Worm (Caenorhabditis elegans) whole organism, L4 larva: Measurements from ENCODE around the gene unc-42.

Source experiments
- Y5F2A.4 ChIP-seq: fragments of 200-800 bp; sonication (Bioruptor generic); optimal IDR thresholded peaks from 2 replicates; lab custom pipeline; 2018; ENCODE audit warnings: mild to moderate bottlenecking, missing genetic modification characterization, missing compliant biosample characterization
- Y75B8A.6 ChIP-seq: fragments of 200-800 bp; sonication (Bioruptor generic); IDR thresholded peaks from 2 replicates; pipeline ENCODE4 v1.3.6; 2022; ENCODE audit warnings: missing genetic modification reagents, missing genetic modification characterization, missing compliant biosample characterization
- aha-1 ChIP-seq: fragments of 150-350 bp; peaks from one replicate; lab custom pipeline; 2014; ENCODE audit warnings: missing biosample characterization, missing genetic modification characterization
- ama-1 ChIP-seq: fragments of 150-350 bp; optimal IDR thresholded peaks from 2 replicates; lab custom pipeline; 2014; ENCODE audit warnings: inconsistent platforms, mixed read lengths
- arid-1 ChIP-seq: fragments of 200-800 bp; sonication (Bioruptor generic); conservative IDR thresholded peaks from 2 replicates; pipeline ENCODE4 v1.3.6; 2022; ENCODE audit warnings: missing genetic modification reagents, missing genetic modification characterization, missing compliant biosample characterization
- ceh-20 ChIP-seq: fragments of 200-800 bp; sonication (Bioruptor generic); IDR thresholded peaks from 2 replicates; pipeline ENCODE4 v1.3.6; 2022; ENCODE audit warnings: missing genetic modification reagents, missing genetic modification characterization, missing compliant biosample characterization
- ceh-62 ChIP-seq: sonication (generic microtip); optimal IDR thresholded peaks from 2 replicates; lab custom pipeline; 2017; ENCODE audit warnings: missing biosample characterization, missing genetic modification characterization
- ces-1 ChIP-seq: fragments of 150-350 bp; sonication (generic microtip); optimal IDR thresholded peaks from 4 replicates; lab custom pipeline; 2014; ENCODE audit warnings: missing biosample characterization, missing genetic modification reagents, missing genetic modification characterization
- cey-2 ChIP-seq: sonication (generic microtip); optimal IDR thresholded peaks from 3 replicates; lab custom pipeline; 2017; ENCODE audit warnings: missing genetic modification characterization, mild to moderate bottlenecking, missing compliant biosample characterization, antibody characterized with exemption, borderline replicate concordance; ENCODE audit not compliant: insufficient read depth
- daf-16 ChIP-seq, 3 experiments: sonication (generic microtip); optimal IDR thresholded peaks; 2 replicates each; lab custom pipeline; 2016 to 2017; ENCODE audit warnings: missing genetic modification characterization in 3 of 3, missing genetic modification reagents in 3 of 3, mild to moderate bottlenecking in 2 of 3, missing compliant biosample characterization in 2 of 3, missing biosample characterization in 1 of 3, moderate library complexity in 1 of 3
- daf-19 ChIP-seq: fragments of 200-800 bp; sonication (Bioruptor generic); conservative IDR thresholded peaks from 2 replicates; pipeline ENCODE4 v1.3.6; 2022; ENCODE audit warnings: missing genetic modification characterization, missing compliant biosample characterization
- dmd-6 ChIP-seq: fragments of 200-800 bp; sonication (Bioruptor generic); IDR thresholded peaks from 2 replicates; pipeline ENCODE4 v1.3.6; 2022; ENCODE audit warnings: missing genetic modification reagents, missing genetic modification characterization, missing compliant biosample characterization
- dmd-9 ChIP-seq: fragments of 200-800 bp; sonication (Bioruptor generic); IDR thresholded peaks from 2 replicates; pipeline ENCODE4 v1.3.6; 2022; ENCODE audit warnings: missing genetic modification reagents, missing genetic modification characterization, missing compliant biosample characterization
- dve-1 ChIP-seq: sonication (generic microtip); optimal IDR thresholded peaks from 2 replicates; lab custom pipeline; 2017; ENCODE audit warnings: antibody characterized with exemption, mild to moderate bottlenecking, missing genetic modification characterization, missing compliant biosample characterization; ENCODE audit not compliant: insufficient read depth
- hif-1 ChIP-seq, 2 experiments: sonication (generic microtip); optimal IDR thresholded peaks; 2 replicates each; lab custom pipeline; 2016 to 2017; ENCODE audit warnings: missing compliant biosample characterization in 2 of 2, missing genetic modification characterization in 2 of 2, missing genetic modification reagents in 2 of 2, missing genotype in 2 of 2, mild to moderate bottlenecking in 1 of 2
- hlh-11 ChIP-seq: fragments of 200-800 bp; sonication (Bioruptor generic); optimal IDR thresholded peaks from 2 replicates; lab custom pipeline; 2018; ENCODE audit warnings: mild to moderate bottlenecking, missing genetic modification characterization, missing compliant biosample characterization
- hlh-30 ChIP-seq: sonication (generic microtip); optimal IDR thresholded peaks from 2 replicates; lab custom pipeline; 2017; ENCODE audit warnings: antibody characterized with exemption, mild to moderate bottlenecking, missing genetic modification characterization, missing compliant biosample characterization; ENCODE audit not compliant: insufficient read depth
- hmg-1.1 ChIP-seq: fragments of 200-800 bp; sonication (Bioruptor generic); IDR thresholded peaks from 2 replicates; pipeline ENCODE4 v1.3.6; 2022; ENCODE audit warnings: missing genetic modification reagents, missing genetic modification characterization, missing compliant biosample characterization
- lin-15B ChIP-seq: fragments of 150-350 bp; sonication (generic microtip); optimal IDR thresholded peaks from 3 replicates; lab custom pipeline; 2014; ENCODE audit warnings: missing biosample characterization, missing genetic modification characterization
- lin-38 ChIP-seq: fragments of 200-800 bp; sonication (Bioruptor generic); IDR thresholded peaks from 2 replicates; pipeline ENCODE4 v1.3.6; 2022; ENCODE audit warnings: missing genetic modification reagents, missing genetic modification characterization, missing compliant biosample characterization
- lsy-2 ChIP-seq, 2 experiments: fragments of 150-350 bp in 1 of 2; sonication (generic microtip) in 1 of 2; optimal IDR thresholded peaks; 2 replicates each; lab custom pipeline; 2014 to 2017; ENCODE audit warnings: missing biosample characterization in 2 of 2, missing genetic modification characterization in 2 of 2
- madf-5 ChIP-seq, 2 experiments: fragments of 200-800 bp; sonication (Bioruptor generic); IDR thresholded peaks; 2 replicates each; pipeline ENCODE4 v1.3.6; 2022; ENCODE audit warnings: missing compliant biosample characterization in 2 of 2, missing genetic modification characterization in 2 of 2
- mdl-1 ChIP-seq, 2 experiments: fragments of 150-350 bp in 1 of 2; sonication (generic microtip) in 1 of 2; optimal IDR thresholded peaks; 2 replicates each; lab custom pipeline; 2014 to 2017; ENCODE audit warnings: missing biosample characterization in 2 of 2, missing genetic modification characterization in 2 of 2
- mep-1 ChIP-seq: fragments of 150-350 bp; sonication (generic microtip); optimal IDR thresholded peaks from 3 replicates; lab custom pipeline; 2014; ENCODE audit warnings: missing biosample characterization, missing genetic modification characterization
- mes-2 ChIP-seq: sonication (generic microtip); optimal IDR thresholded peaks from 2 replicates; lab custom pipeline; 2016; ENCODE audit warnings: missing genotype, mild to moderate bottlenecking, missing genetic modification characterization, missing compliant biosample characterization; ENCODE audit not compliant: poor library complexity, severe bottlenecking
- nhr-102 ChIP-seq: sonication (generic microtip); optimal IDR thresholded peaks from 2 replicates; lab custom pipeline; 2016; ENCODE audit warnings: mild to moderate bottlenecking, missing genetic modification characterization, moderate library complexity, missing compliant biosample characterization
- nhr-111 ChIP-seq: fragments of 200-800 bp; sonication (Bioruptor generic); optimal IDR thresholded peaks from 2 replicates; lab custom pipeline; 2018; ENCODE audit warnings: mild to moderate bottlenecking, missing genetic modification characterization, missing compliant biosample characterization
- nhr-41 ChIP-seq: fragments of 200-800 bp; sonication (Bioruptor generic); IDR thresholded peaks from 2 replicates; pipeline ENCODE4 v1.3.6; 2022; ENCODE audit warnings: missing genetic modification reagents, missing genetic modification characterization, missing compliant biosample characterization
- nhr-48 ChIP-seq: sonication (generic microtip); optimal IDR thresholded peaks from 2 replicates; lab custom pipeline; 2016; ENCODE audit warnings: mild to moderate bottlenecking, missing genetic modification characterization, missing compliant biosample characterization
- nhr-76 ChIP-seq: fragments of 150-350 bp; optimal IDR thresholded peaks from 2 replicates; lab custom pipeline; 2014; ENCODE audit warnings: missing biosample characterization, missing genetic modification characterization
- pha-4 ChIP-seq, 2 experiments: fragments of 150-350 bp in 1 of 2; fragments of 200-800 bp in 1 of 2; sonication (Bioruptor generic) in 1 of 2; IDR thresholded peaks in 1 of 2; optimal IDR thresholded peaks in 1 of 2; 2 replicates each; pipeline versions ENCODE4 v1.3.6 to Lab custom; 2014 to 2022; ENCODE audit warnings: missing genetic modification characterization in 2 of 2, missing genetic modification reagents in 2 of 2, missing biosample characterization in 1 of 2, missing compliant biosample characterization in 1 of 2
- php-3 ChIP-seq: fragments of 200-800 bp; sonication (Bioruptor generic); IDR thresholded peaks from 2 replicates; pipeline ENCODE4 v1.3.6; 2022; ENCODE audit warnings: missing genetic modification reagents, missing genetic modification characterization, missing compliant biosample characterization
- pqm-1 ChIP-seq: sonication (generic microtip); optimal IDR thresholded peaks from 2 replicates; lab custom pipeline; 2017; ENCODE audit warnings: missing biosample characterization, missing genetic modification characterization
- sdz-12 ChIP-seq: fragments of 200-800 bp; sonication (Bioruptor generic); optimal IDR thresholded peaks from 2 replicates; lab custom pipeline; 2018; ENCODE audit warnings: mild to moderate bottlenecking, missing genetic modification characterization, missing compliant biosample characterization
- set-16 ChIP-seq: fragments of 200-800 bp; sonication (Bioruptor generic); IDR thresholded peaks from 2 replicates; pipeline ENCODE4 v1.3.6; 2022; ENCODE audit warnings: missing genetic modification reagents, missing genetic modification characterization, missing compliant biosample characterization
- snpc-1.2 ChIP-seq: fragments of 200-800 bp; sonication (Bioruptor generic); IDR thresholded peaks from 2 replicates; pipeline ENCODE4 v1.3.6; 2022; ENCODE audit warnings: missing genetic modification reagents, missing genetic modification characterization, missing compliant biosample characterization
- spr-1 ChIP-seq: sonication (generic microtip); optimal IDR thresholded peaks from 2 replicates; lab custom pipeline; 2016; ENCODE audit warnings: mild to moderate bottlenecking, missing genetic modification characterization, missing compliant biosample characterization
- spr-3 ChIP-seq: fragments of 200-800 bp; sonication (Bioruptor generic); optimal IDR thresholded peaks from 2 replicates; lab custom pipeline; 2018; ENCODE audit warnings: mild to moderate bottlenecking, missing genetic modification characterization, missing compliant biosample characterization
- unc-130 ChIP-seq: sonication (generic microtip); optimal IDR thresholded peaks from 2 replicates; lab custom pipeline; 2016; ENCODE audit warnings: missing genetic modification reagents, missing genetic modification characterization, missing compliant biosample characterization
- unc-39 ChIP-seq: sonication (generic microtip); optimal IDR thresholded peaks from 2 replicates; lab custom pipeline; 2017; ENCODE audit warnings: missing biosample characterization, missing genetic modification characterization
- unc-62 ChIP-seq, 3 experiments: fragments of 150-350 bp in 1 of 3; sonication (generic microtip); optimal IDR thresholded peaks in 2 of 3; peaks in 1 of 3; 1 replicate in 1 of 3; 2 replicates in 2 of 3; lab custom pipeline; 2014 to 2017; ENCODE audit warnings: missing biosample characterization in 3 of 3, missing genetic modification characterization in 3 of 3, missing genetic modification reagents in 3 of 3, missing genotype in 1 of 3
- vab-7 ChIP-seq: fragments of 200-800 bp; sonication (Bioruptor generic); IDR thresholded peaks from 2 replicates; pipeline ENCODE4 v1.3.6; 2022; ENCODE audit warnings: missing genetic modification reagents, missing genetic modification characterization, missing compliant biosample characterization
- zfp-2 ChIP-seq: sonication (generic microtip); optimal IDR thresholded peaks from 2 replicates; lab custom pipeline; 2016; ENCODE audit warnings: mild to moderate bottlenecking, missing genetic modification characterization, missing compliant biosample characterization
- zfp-3 ChIP-seq: fragments of 200-800 bp; sonication (Bioruptor generic); conservative IDR thresholded peaks from 2 replicates; pipeline ENCODE4 v1.3.6; 2022; ENCODE audit warnings: missing genetic modification reagents, missing genetic modification characterization, missing compliant biosample characterization

The unc-42 gene

ce11 chrV:9789657-9790261, 20.6 kb upstream of the unc-42 start, which contains the start of gene ztf-7 (continued):
- TF ChIP-seq daf-16 (GFP tag; optimal IDR thresholded peaks at IDR 0.05; lab: Kevin White, UChicago) (peak; percentile 55 to 97), daf-16 (tag; optimal IDR thresholded peaks at IDR 0.05; lab: Kevin White, UChicago) (peak; percentile 80), spr-1 (tag; lab: Kevin White, UChicago) (peak; percentile 91), unc-39 (tag; lab: Kevin White, UChicago) (no peak), hif-1 (tag; optimal IDR thresholded peaks at IDR 0.05; lab: Kevin White, UChicago) (peak; percentile 74 to 92), pha-4 (GFP tag; IDR thresholded peaks at IDR 0.05; lab: Robert Waterston, UW) (peak; percentile 84), pha-4 (tag; optimal IDR thresholded peaks at IDR 0.05; lab: Kevin White, UChicago) (peak; percentile 41), ces-1 (no peak), pqm-1 (tag; lab: Kevin White, UChicago) (no peak), nhr-41 (peak; percentile 74), ceh-62 (no peak), hlh-30 (tag; lab: Kevin White, UChicago) (peak; percentile 100), unc-130 (GFP tag; lab: Kevin White, UChicago) (no peak), vab-7 (GFP tag; lab: Robert Waterston, UW) (peak; percentile 80)
- TF ChIP-seq, all 104 proteins: peak for 63

ce11 chrV:9786721-9787131, 17.5 kb upstream of the unc-42 start, which contains the start of gene F46B6.6:
Gene F46B6.6, minus strand, starts transcription at chrV:9786868.
- peak; percentile 26 for TF ChIP-seq nhr-102 (tag; lab: Kevin White, UChicago)
- no peak for TF ChIP-seq ces-1
- peak; percentile 94 for TF ChIP-seq aha-1 (tag; lab: Kevin White, UChicago)
- no peak for TF ChIP-seq nhr-76
- TF ChIP-seq zfp-2 (tag; lab: Kevin White, UChicago) = no peak
- TF ChIP-seq arid-1 (GFP tag; lab: Robert Waterston, UW) = 0 out of 2 replicates have a peak, but pooled peaks have one; percentile 21
- TF ChIP-seq lin-38 = peak; percentile 32; the same call in 1 of the 2 replicates
- TF ChIP-seq mep-1 (tag; lab: Kevin White, UChicago) = peak; percentile 9
- TF ChIP-seq dmd-9 (GFP tag; lab: Robert Waterston, UW) = 0 out of 2 replicates have a peak, but pooled peaks have one; percentile 30
- TF ChIP-seq php-3 (GFP tag; lab: Robert Waterston, UW) = 0 out of 2 replicates have a peak, but pooled peaks have one; percentile 8
- peak in 1 of 2 experiments; percentile 30 for TF ChIP-seq lsy-2 (tag; optimal IDR thresholded peaks at IDR 0.05; lab: Kevin White, UChicago)
- peak; percentile 44; the same call in 1 of the 2 replicates for TF ChIP-seq snpc-1.2 (GFP tag; lab: Robert Waterston, UW)
- TF ChIP-seq daf-19 (GFP tag; lab: Robert Waterston, UW) = no peak
- no peak for TF ChIP-seq lin-15B (tag; lab: Kevin White, UChicago)
- TF ChIP-seq madf-5 (GFP tag; IDR thresholded peaks at IDR 0.05; lab: Robert Waterston, UW) = no peak
- TF ChIP-seq hlh-11 (tag; lab: Kevin White, UChicago) = peak; percentile 22
- peak; percentile 3 for TF ChIP-seq dve-1 (tag; lab: Kevin White, UChicago)
- peak in 1 of 2 experiments; percentile 49 for TF ChIP-seq unc-62 (GFP tag; optimal IDR thresholded peaks at IDR 0.05 in 1 of 2; lab: Kevin White, UChicago)
- TF ChIP-seq unc-62 (tag; optimal IDR thresholded peaks at IDR 0.05; lab: Kevin White, UChicago) = no peak
- TF ChIP-seq Y5F2A.4 (GFP tag; lab: Kevin White, UChicago) = peak; percentile 36
- TF ChIP-seq ceh-20 = no peak
- peak; percentile 24 for TF ChIP-seq spr-3
- TF ChIP-seq vab-7 (GFP tag; lab: Robert Waterston, UW) = no peak
- TF ChIP-seq ama-1 (lab: Kevin White, UChicago) = peak; percentile 88
- TF ChIP-seq hif-1 (tag; optimal IDR thresholded peaks at IDR 0.05; lab: Kevin White, UChicago) = no peak
- peak; percentile 19 for TF ChIP-seq nhr-48
- TF ChIP-seq sdz-12 = peak; percentile 80
- TF ChIP-seq dmd-6 (GFP tag; lab: Robert Waterston, UW) = peak; percentile 16; the same call in 1 of the 2 replicates
- peak; percentile 19 for TF ChIP-seq mes-2 (tag; lab: Kevin White, UChicago)
- peak; percentile 10 for TF ChIP-seq unc-130 (GFP tag; lab: Kevin White, UChicago)
- no peak for TF ChIP-seq set-16 (GFP tag; lab: Robert Waterston, UW)
- no peak for TF ChIP-seq cey-2 (tag; lab: Kevin White, UChicago)
- no peak for TF ChIP-seq Y75B8A.6 (GFP tag; lab: Robert Waterston, UW)
- TF ChIP-seq zfp-3 (GFP tag; lab: Robert Waterston, UW) = 0 out of 2 replicates have a peak, but pooled peaks have one; percentile 10
- no peak for TF ChIP-seq mdl-1 (tag; optimal IDR thresholded peaks at IDR 0.05; lab: Kevin White, UChicago)
- peak; percentile 0 for TF ChIP-seq nhr-111 (GFP tag; lab: Kevin White, UChicago)
- TF ChIP-seq hmg-1.1 (GFP tag; lab: Robert Waterston, UW) = no peak
